Fruit fly (Drosophila melanogaster) whole organism, embryonic: ENCODE measurements around the gene Atg6.

Experiments
- Abd-B ChIP-seq: fragments of 200-800 bp; sonication (Bioruptor generic); optimal IDR thresholded peaks from 2 replicates; lab custom pipeline; 2018; ENCODE audit warnings: missing biosample characterization, mild to moderate bottlenecking, missing genetic modification characterization, moderate library complexity
- Atf-2 ChIP-seq: fragments of 200-800 bp; sonication (Bioruptor generic); optimal IDR thresholded peaks from 2 replicates; lab custom pipeline; 2016; ENCODE audit warnings: missing biosample characterization, missing genetic modification characterization
- CG1024 ChIP-seq: fragments of 200-800 bp; sonication (Bioruptor generic); IDR thresholded peaks from 2 replicates; pipeline ENCODE4 v1.3.6; 2022; ENCODE audit warnings: missing biosample characterization, missing genetic modification characterization
- CG10366 ChIP-seq: fragments of 200-800 bp; sonication (Bioruptor generic); IDR thresholded peaks from 2 replicates; pipeline ENCODE4 v1.3.6; 2022; ENCODE audit warnings: missing biosample characterization, missing genetic modification characterization
- CG10462 ChIP-seq: fragments of 200-800 bp; sonication (Bioruptor generic); optimal IDR thresholded peaks from 2 replicates; lab custom pipeline; 2016; ENCODE audit warnings: missing biosample characterization, missing genetic modification characterization
- CG10979 ChIP-seq: fragments of 200-800 bp; sonication (Bioruptor generic); optimal IDR thresholded peaks from 2 replicates; lab custom pipeline; 2018; ENCODE audit warnings: missing biosample characterization, mild to moderate bottlenecking, missing genetic modification characterization, moderate library complexity
- CG11085 ChIP-seq: fragments of 200-800 bp; sonication (Bioruptor generic); IDR thresholded peaks from 2 replicates; pipeline ENCODE4 v1.3.6; 2022; ENCODE audit warnings: missing biosample characterization, missing genetic modification characterization
- CG11560 ChIP-seq: fragments of 200-800 bp; sonication (Bioruptor generic); IDR thresholded peaks from 3 replicates; pipeline ENCODE4 v1.3.6; 2022; ENCODE audit warnings: missing biosample characterization, missing genetic modification characterization
- CG12659 ChIP-seq: fragments of 200-800 bp; sonication (Bioruptor generic); optimal IDR thresholded peaks from 3 replicates; lab custom pipeline; 2017; ENCODE audit warnings: mild to moderate bottlenecking, missing biosample characterization, missing genetic modification reagents, missing genetic modification characterization
- CG13296 ChIP-seq: fragments of 200-800 bp; sonication (Bioruptor generic); optimal IDR thresholded peaks from 3 replicates; lab custom pipeline; 2018; ENCODE audit warnings: missing biosample characterization, mild to moderate bottlenecking, missing genetic modification characterization
- CG4360 ChIP-seq: fragments of 200-800 bp; sonication (Bioruptor generic); IDR thresholded peaks from 2 replicates; pipeline ENCODE4 v1.3.6; 2022; ENCODE audit warnings: missing biosample characterization, missing genetic modification characterization
- CG4707 ChIP-seq: fragments of 200-800 bp; sonication (Bioruptor generic); optimal IDR thresholded peaks from 2 replicates; lab custom pipeline; 2018; ENCODE audit warnings: missing biosample characterization, mild to moderate bottlenecking, missing genetic modification characterization, moderate library complexity
- CG4854 ChIP-seq: fragments of 200-800 bp; sonication (Bioruptor generic); optimal IDR thresholded peaks from 2 replicates; lab custom pipeline; 2016; ENCODE audit warnings: missing biosample characterization, missing genetic modification characterization, inconsistent platforms
- CG7786 ChIP-seq: fragments of 200-800 bp; sonication (Bioruptor generic); optimal IDR thresholded peaks from 2 replicates; lab custom pipeline; 2016; ENCODE audit warnings: missing biosample characterization, missing genetic modification characterization
- CG9727 ChIP-seq: fragments of 200-800 bp; sonication (Bioruptor generic); optimal IDR thresholded peaks from 3 replicates; lab custom pipeline; 2017; ENCODE audit warnings: missing biosample characterization, mild to moderate bottlenecking, missing genetic modification characterization
- CG9797 ChIP-seq: fragments of 200-800 bp; sonication (Bioruptor generic); optimal IDR thresholded peaks from 3 replicates; lab custom pipeline; 2018; ENCODE audit warnings: missing biosample characterization, mild to moderate bottlenecking, missing genetic modification characterization
- CG9932 ChIP-seq: fragments of 200-800 bp; sonication (Bioruptor generic); IDR thresholded peaks from 2 replicates; pipeline ENCODE4 v1.3.6; 2022; ENCODE audit warnings: missing biosample characterization, missing genetic modification characterization
- CTCF ChIP-seq: fragments of 200-800 bp; sonication (Bioruptor generic); optimal IDR thresholded peaks from 2 replicates; lab custom pipeline; 2017; ENCODE audit warnings: missing biosample characterization, mild to moderate bottlenecking, missing genetic modification characterization, moderate library complexity
- Dbx ChIP-seq: fragments of 200-800 bp; sonication (Bioruptor generic); IDR thresholded peaks from 3 replicates; pipeline ENCODE4 v1.3.6; 2022; ENCODE audit warnings: missing biosample characterization, missing genetic modification characterization
- Deaf1 ChIP-seq: fragments of 200-800 bp; optimal IDR thresholded peaks from 3 replicates; lab custom pipeline; 2019; ENCODE audit warnings: missing biosample characterization, mild to moderate bottlenecking, missing genetic modification characterization, moderate library complexity
- Drgx ChIP-seq: fragments of 200-800 bp; sonication (Bioruptor generic); IDR thresholded peaks from 2 replicates; pipeline ENCODE4 v1.3.6; 2022; ENCODE audit warnings: missing biosample characterization, missing genetic modification characterization
- ERR ChIP-seq: fragments of 200-800 bp; sonication (Bioruptor generic); optimal IDR thresholded peaks from 2 replicates; lab custom pipeline; 2016; ENCODE audit warnings: missing biosample characterization, missing genetic modification characterization
- GATAe ChIP-seq: fragments of 200-800 bp; sonication (Bioruptor generic); conservative IDR thresholded peaks from 2 replicates; pipeline ENCODE4 v1.3.6; 2022; ENCODE audit warnings: missing biosample characterization, missing genetic modification characterization
- Gsc ChIP-seq: fragments of 200-800 bp; sonication (Bioruptor generic); IDR thresholded peaks from 2 replicates; pipeline ENCODE4 v1.3.6; 2022; ENCODE audit warnings: missing biosample characterization, missing genetic modification characterization
- Gug ChIP-seq: fragments of 200-800 bp; sonication (Bioruptor generic); IDR thresholded peaks from 4 replicates; pipeline ENCODE4 v1.3.6; 2022; ENCODE audit warnings: missing biosample characterization, missing genetic modification characterization
- HLHmδ ChIP-seq: fragments of 200-800 bp; sonication (Bioruptor generic); optimal IDR thresholded peaks from 2 replicates; lab custom pipeline; 2018; ENCODE audit warnings: missing biosample characterization, mild to moderate bottlenecking, missing genetic modification characterization, moderate library complexity
- Hmx ChIP-seq: fragments of 200-800 bp; sonication (Bioruptor generic); optimal IDR thresholded peaks from 2 replicates; lab custom pipeline; 2016; ENCODE audit warnings: missing biosample characterization, missing genetic modification characterization
- Hr51 ChIP-seq, 2 experiments: fragments of 200-800 bp; sonication (Bioruptor generic); optimal IDR thresholded peaks; 2 replicates in 1 of 2; 3 replicates in 1 of 2; lab custom pipeline; 2016 to 2018; ENCODE audit warnings: missing biosample characterization in 2 of 2, missing genetic modification characterization in 2 of 2, mild to moderate bottlenecking in 1 of 2, moderate library complexity in 1 of 2
- Hsf ChIP-seq: fragments of 200-800 bp; sonication (Bioruptor generic); optimal IDR thresholded peaks from 3 replicates; lab custom pipeline; 2016; ENCODE audit warnings: missing biosample characterization, missing genetic modification characterization
- Jarid2 ChIP-seq: fragments of 200-800 bp; sonication (Bioruptor generic); optimal IDR thresholded peaks from 3 replicates; lab custom pipeline; 2017; ENCODE audit warnings: mild to moderate bottlenecking, missing biosample characterization, missing genetic modification reagents, missing genetic modification characterization
- Mes4 ChIP-seq: fragments of 200-800 bp; sonication (Bioruptor generic); optimal IDR thresholded peaks from 2 replicates; lab custom pipeline; 2016; ENCODE audit warnings: missing biosample characterization, missing genetic modification characterization
- NC2β ChIP-seq: fragments of 200-800 bp; sonication (Bioruptor generic); optimal IDR thresholded peaks from 2 replicates; lab custom pipeline; 2016; ENCODE audit warnings: missing biosample characterization, missing genetic modification characterization
- Nf-YB ChIP-seq: fragments of 200-800 bp; sonication (Bioruptor generic); optimal IDR thresholded peaks from 3 replicates; lab custom pipeline; 2019; ENCODE audit warnings: missing biosample characterization, mild to moderate bottlenecking, missing genetic modification characterization, moderate library complexity
- Nf-YC ChIP-seq: fragments of 200-800 bp; optimal IDR thresholded peaks from 3 replicates; lab custom pipeline; 2019; ENCODE audit warnings: missing biosample characterization, mild to moderate bottlenecking, missing genetic modification characterization, moderate library complexity
- Rx ChIP-seq: fragments of 200-800 bp; sonication (Bioruptor generic); IDR thresholded peaks from 2 replicates; pipeline ENCODE4 v1.3.6; 2022; ENCODE audit warnings: missing biosample characterization, missing genetic modification characterization
- amos ChIP-seq: fragments of 200-800 bp; sonication (Bioruptor generic); IDR thresholded peaks from 2 replicates; pipeline ENCODE4 v1.3.6; 2022; ENCODE audit warnings: missing biosample characterization, missing genetic modification characterization; ENCODE audit not compliant: partially characterized antibody
- bbx ChIP-seq: fragments of 200-800 bp; sonication (Bioruptor generic); IDR thresholded peaks from 2 replicates; pipeline ENCODE4 v1.3.6; 2022; ENCODE audit warnings: missing biosample characterization, missing genetic modification characterization; ENCODE audit not compliant: partially characterized antibody
- bigmax ChIP-seq: fragments of 200-800 bp; sonication (Bioruptor generic); optimal IDR thresholded peaks from 2 replicates; lab custom pipeline; 2018; ENCODE audit warnings: missing biosample characterization, mild to moderate bottlenecking, missing genetic modification characterization
- chn ChIP-seq: fragments of 200-800 bp; sonication (Bioruptor generic); optimal IDR thresholded peaks from 2 replicates; lab custom pipeline; 2016; ENCODE audit warnings: missing biosample characterization, missing genetic modification characterization
- croc ChIP-seq: fragments of 200-800 bp; sonication (Bioruptor generic); conservative IDR thresholded peaks from 3 replicates; pipeline ENCODE4 v1.3.6; 2022; ENCODE audit warnings: missing biosample characterization, missing genetic modification characterization
- en ChIP-seq: fragments of 200-800 bp; sonication (Bioruptor generic); optimal IDR thresholded peaks from 2 replicates; lab custom pipeline; 2016; ENCODE audit warnings: missing biosample characterization, missing genetic modification characterization
- eve ChIP-seq, 2 experiments: fragments of >200 bp; optimal IDR thresholded peaks; 2 replicates each; lab custom pipeline; 2017; ENCODE audit warnings: missing biosample characterization in 2 of 2, missing genetic modification characterization in 2 of 2
- grau ChIP-seq: fragments of 200-800 bp; optimal IDR thresholded peaks from 3 replicates; lab custom pipeline; 2019; ENCODE audit warnings: missing biosample characterization, mild to moderate bottlenecking, missing genetic modification characterization, moderate library complexity
- hb ChIP-seq: fragments of 200-800 bp; sonication (Bioruptor generic); IDR thresholded peaks from 3 replicates; pipeline ENCODE4 v1.3.6; 2022; ENCODE audit warnings: missing biosample characterization, missing genetic modification characterization; ENCODE audit not compliant: partially characterized antibody
- hbn ChIP-seq: fragments of 200-800 bp; sonication (Bioruptor generic); IDR thresholded peaks from 2 replicates; pipeline ENCODE4 v1.3.6; 2022; ENCODE audit warnings: missing biosample characterization, missing genetic modification characterization; ENCODE audit not compliant: partially characterized antibody
- lmd ChIP-seq: fragments of 200-800 bp; sonication (Bioruptor generic); IDR thresholded peaks from 2 replicates; pipeline ENCODE4 v1.3.6; 2022; ENCODE audit warnings: missing biosample characterization, missing genetic modification characterization
- pum ChIP-seq: fragments of 200-800 bp; sonication (Bioruptor generic); optimal IDR thresholded peaks from 2 replicates; lab custom pipeline; 2016; ENCODE audit warnings: missing biosample characterization, missing genetic modification characterization
- ro ChIP-seq: fragments of 200-800 bp; sonication (Bioruptor generic); IDR thresholded peaks from 2 replicates; pipeline ENCODE4 v1.3.6; 2022; ENCODE audit warnings: missing biosample characterization, missing genetic modification characterization
- seq ChIP-seq: fragments of 200-800 bp; sonication (Bioruptor generic); IDR thresholded peaks from 2 replicates; pipeline ENCODE4 v1.3.6; 2022; ENCODE audit warnings: missing biosample characterization, missing genetic modification characterization
- slou ChIP-seq: fragments of 200-800 bp; sonication (Bioruptor generic); optimal IDR thresholded peaks from 3 replicates; lab custom pipeline; 2016; ENCODE audit warnings: missing biosample characterization, missing genetic modification characterization
- sob ChIP-seq: fragments of 200-800 bp; sonication (Bioruptor generic); IDR thresholded peaks from 2 replicates; pipeline ENCODE4 v1.3.6; 2022; ENCODE audit warnings: missing biosample characterization, missing genetic modification characterization
- sr ChIP-seq: fragments of 200-800 bp; sonication (Bioruptor generic); IDR thresholded peaks from 3 replicates; pipeline ENCODE4 v1.3.6; 2022; ENCODE audit warnings: missing biosample characterization, missing genetic modification characterization
- tin ChIP-seq: fragments of 200-800 bp; sonication (Bioruptor generic); optimal IDR thresholded peaks from 3 replicates; lab custom pipeline; 2016; ENCODE audit warnings: missing biosample characterization, missing genetic modification characterization

The Atg6 gene

dm6 chr3R:24058041-24058440, 7.5 kb upstream of the Atg6 start, which contains the start of gene SMC1 (continued):
- TF ChIP-seq CG11560 (peak; percentile 19; the same call in 1 of the 3 replicates), ERR (peak; percentile 92), CG13296 (peak; percentile 23), bbx (GFP tag; lab: Robert Waterston, UW) (peak; percentile 100), CG10979 (tag; lab: Kevin White, UChicago) (no peak), bigmax (GFP tag; lab: Kevin White, UChicago) (peak; percentile 19), Jarid2 (no peak), tin (GFP tag; lab: Kevin White, UChicago) (peak; percentile 13), ro (GFP tag; lab: Robert Waterston, UW) (no peak), Rx (GFP tag; lab: Robert Waterston, UW) (no peak), Gsc (GFP tag; lab: Robert Waterston, UW) (no peak), Hsf (GFP tag; lab: Kevin White, UChicago) (peak; percentile 29), croc (no peak), CG10462 (GFP tag; lab: Kevin White, UChicago) (no peak), CG10366 (GFP tag; lab: Robert Waterston, UW) (no peak), chn (GFP tag; lab: Kevin White, UChicago) (peak; percentile 10), CG7786 (peak; percentile 3), hbn (peak; percentile 99), hb (peak; percentile 99), Drgx (GFP tag; lab: Robert Waterston, UW) (no peak), Nf-YC (tag; lab: Kevin White, UChicago) (peak; percentile 66), Deaf1 (tag; lab: Kevin White, UChicago) (no peak), CG4854 (peak; percentile 20), amos (GFP tag; lab: Robert Waterston, UW) (peak; percentile 100), sob (peak; percentile 81; the same call in 1 of the 2 replicates), en (GFP tag; lab: Kevin White, UChicago) (no peak), slou (GFP tag; lab: Kevin White, UChicago) (peak; percentile 32), CTCF (GFP tag; lab: Kevin White, UChicago) (no peak), CG1024 (no peak), Mes4 (GFP tag; lab: Kevin White, UChicago) (peak; percentile 13), CG9797 (GFP tag; lab: Kevin White, UChicago) (peak; percentile 83), CG4707 (no peak), Gug (GFP tag; lab: Robert Waterston, UW) (peak; percentile 40; the same call in 1 of the 4 replicates), CG11085 (no peak), Nf-YB (GFP tag; lab: Kevin White, UChicago) (no peak), Hr51 (GFP tag; optimal IDR thresholded peaks at IDR 0.05; lab: Kevin White, UChicago) (no peak), pum (GFP tag; lab: Kevin White, UChicago) (no peak), CG4360 (GFP tag; lab: Robert Waterston, UW) (no peak), HLHmδ (GFP tag; lab: Kevin White, UChicago) (no peak), Dbx (GFP tag; lab: Robert Waterston, UW) (peak; percentile 87), sr (no peak), Abd-B (GFP tag; lab: Kevin White, UChicago) (no peak), CG9727 (GFP tag; lab: Kevin White, UChicago) (no peak), Hmx (GFP tag; lab: Kevin White, UChicago) (no peak), CG9932 (GFP tag; lab: Robert Waterston, UW) (no peak), eve (GFP tag; optimal IDR thresholded peaks at IDR 0.05; lab: Kevin White, UChicago) (no peak), Atf-2 (GFP tag; lab: Kevin White, UChicago) (no peak), NC2β (GFP tag; lab: Kevin White, UChicago) (peak; percentile 70), CG12659 (GFP tag; lab: Kevin White, UChicago) (peak; percentile 83), grau (tag; lab: Kevin White, UChicago) (peak; percentile 42), GATAe (GFP tag; lab: Robert Waterston, UW) (no peak), lmd (GFP tag; lab: Robert Waterston, UW) (no peak), seq (GFP tag; lab: Robert Waterston, UW) (no peak)
